Worm (Caenorhabditis elegans): ENCODE measurements around the gene abu-9.

abu-9 gene

ce11 chrX:8284003-8284402 is 37.9 kb upstream of the abu-9 start:
- TF ChIP-seq odd-2 (tag; optimal IDR thresholded peaks at IDR 0.05) (no peak), eyg-1 (tag; optimal IDR thresholded peaks at IDR 0.05) (no peak), F13H6.1 (tag; optimal IDR thresholded peaks at IDR 0.05) (no peak), elt-4 (tag; optimal IDR thresholded peaks at IDR 0.05) (no peak), ceh-22 (tag; optimal IDR thresholded peaks at IDR 0.05) (no peak), ceh-30 (tag; optimal IDR thresholded peaks at IDR 0.05) (no peak), ceh-14 (tag; optimal IDR thresholded peaks at IDR 0.05) (no peak)

ce11 chrX:8285169-8285796 is 36.6 kb upstream of the abu-9 start, which contains the start of the genes fis-2 and F13B9.2:
TSS of gene fis-2 (minus strand) at chrX:8285219.
TSS of gene F13B9.2 (plus strand) at chrX:8285683.
- no peak for TF ChIP-seq gmeb-2 (tag; optimal IDR thresholded peaks at IDR 0.05)
- TF ChIP-seq ref-2 (tag; optimal IDR thresholded peaks at IDR 0.05), result no peak
- no peak for TF ChIP-seq T23F11.4 (GFP tag; optimal IDR thresholded peaks at IDR 0.05)

ce11 chrX:8286164-8286563 is 35.7 kb upstream of the abu-9 start:
- TF ChIP-seq ceh-9 (tag; optimal IDR thresholded peaks at IDR 0.05) (no peak), dve-1 (tag; optimal IDR thresholded peaks at IDR 0.05) (no peak), sox-4 (tag; optimal IDR thresholded peaks at IDR 0.05) (no peak), elt-4 (tag; optimal IDR thresholded peaks at IDR 0.05) (no peak), unc-55 (GFP tag; optimal IDR thresholded peaks at IDR 0.05) (no peak), npax-4 (tag; optimal IDR thresholded peaks at IDR 0.05) (no peak), che-1 (tag; optimal IDR thresholded peaks at IDR 0.05) (no peak), ets-4 (tag; optimal IDR thresholded peaks at IDR 0.05) (no peak), ceh-30 (tag; optimal IDR thresholded peaks at IDR 0.05) (no peak), K02D7.2 (tag; optimal IDR thresholded peaks at IDR 0.05) (no peak), unc-3 (GFP tag; conservative IDR thresholded peaks at IDR 0.05) (no peak), unc-3 (tag; optimal IDR thresholded peaks at IDR 0.05) (no peak), odd-2 (tag; optimal IDR thresholded peaks at IDR 0.05) (no peak), lim-6 (tag; optimal IDR thresholded peaks at IDR 0.05) (no peak), ceh-24 (tag; optimal IDR thresholded peaks at IDR 0.05) (no peak), unc-42 (tag; optimal IDR thresholded peaks at IDR 0.05) (no peak), ceh-22 (tag; optimal IDR thresholded peaks at IDR 0.05) (no peak), pros-1 (tag; optimal IDR thresholded peaks at IDR 0.05) (no peak), zip-5 (tag; optimal IDR thresholded peaks at IDR 0.05) (no peak)

- TF ChIP-seq ceh-31 (tag; optimal IDR thresholded peaks at IDR 0.05) (peak; percentile 80), ceh-24 (tag; optimal IDR thresholded peaks at IDR 0.05) (no peak), pros-1 (tag; optimal IDR thresholded peaks at IDR 0.05) (peak; percentile 36), hlh-6 (tag; optimal IDR thresholded peaks at IDR 0.05) (no peak), ceh-45 (GFP tag; IDR thresholded peaks at IDR 0.05) (no peak), dve-1 (tag; optimal IDR thresholded peaks at IDR 0.05) (peak; percentile 18), hlh-30 (tag; optimal IDR thresholded peaks at IDR 0.05; ENCODE audit: insufficient read depth) (peak; percentile 11), elt-4 (tag; optimal IDR thresholded peaks at IDR 0.05) (no peak), pax-1 (tag; optimal IDR thresholded peaks at IDR 0.05) (no peak), ceh-2 (tag; optimal IDR thresholded peaks at IDR 0.05) (peak; percentile 1), ceh-48 (tag; optimal IDR thresholded peaks at IDR 0.05) (peak; percentile 16), ceh-18 (tag; optimal IDR thresholded peaks at IDR 0.05) (peak; percentile 55), nfya-1 (tag; optimal IDR thresholded peaks at IDR 0.05) (peak; percentile 69), ceh-9 (tag; optimal IDR thresholded peaks at IDR 0.05) (no peak), T23F11.4 (GFP tag; optimal IDR thresholded peaks at IDR 0.05) (no peak), unc-55 (GFP tag; optimal IDR thresholded peaks at IDR 0.05) (peak; percentile 77), tbx-2 (tag; optimal IDR thresholded peaks at IDR 0.05) (peak; percentile 64), rnt-1 (tag; optimal IDR thresholded peaks at IDR 0.05) (peak; percentile 35), ceh-34 (tag; optimal IDR thresholded peaks at IDR 0.05) (peak; percentile 82), ref-2 (tag; optimal IDR thresholded peaks at IDR 0.05) (peak; percentile 77), eyg-1 (tag; optimal IDR thresholded peaks at IDR 0.05) (peak; percentile 10), sdc-2 (tag; optimal IDR thresholded peaks at IDR 0.05) (peak; percentile 49), F13H6.1 (tag; optimal IDR thresholded peaks at IDR 0.05) (no peak), zip-5 (tag; optimal IDR thresholded peaks at IDR 0.05) (no peak), ama-1 (optimal IDR thresholded peaks at IDR 0.05) (no peak), unc-42 (tag; optimal IDR thresholded peaks at IDR 0.05) (peak; percentile 40)
Observed at ce11 chrX:8286740-8287299, 35.1 kb upstream of the abu-9 start, which contains the start of gene sec-16A.2. TSS of gene sec-16A.2 (plus strand) at chrX:8287249.

Measured in whole organism, late embryonic.